Fruit fly (Drosophila melanogaster) ovary, adult (tissue): ENCODE data around the gene app.

Experiments
- CG17801 ChIP-seq: fragments of 200-800 bp; optimal IDR thresholded peaks from 2 replicates; lab custom pipeline; 2019; ENCODE audit warnings: missing biosample characterization, mild to moderate bottlenecking, missing genetic modification characterization, moderate library complexity; ENCODE audit not compliant: partially characterized antibody

app gene

dm6 chr3L:12184564-12185034 lies 82.0 kb downstream of the app start, which contains the start of gene Miox:
Gene Miox, plus strand, starts transcription at chr3L:12184984.
- TF ChIP-seq CG17801 (GFP tag; lab: Kevin White, UChicago): no peak

dm6 chr3L:12183967-12184366 lies 82.7 kb downstream of the app start:
- TF ChIP-seq CG17801 (GFP tag; lab: Kevin White, UChicago): no peak

dm6 chr3L:12178847-12179437 lies 87.7 kb downstream of the app start:
- TF ChIP-seq CG17801 (GFP tag; lab: Kevin White, UChicago): peak; percentile 16

- TF ChIP-seq CG17801 (GFP tag; lab: Kevin White, UChicago): no peak
Observed at dm6 chr3L:12177301-12177700, 89.3 kb downstream of the app start, which contains the start of gene CAH2. Gene CAH2, plus strand, starts transcription at chr3L:12177601.

dm6 chr3L:12175382-12175781 lies 91.3 kb downstream of the app start, which contains the start of gene Rh7:
Gene Rh7, minus strand, starts transcription at chr3L:12175482.
- TF ChIP-seq CG17801 (GFP tag; lab: Kevin White, UChicago): no peak

dm6 chr3L:12163693-12164092 lies 102.9 kb downstream of the app start, which contains the start of gene CG9760:
Gene CG9760, minus strand, starts transcription at chr3L:12163735.
- no peak for TF ChIP-seq CG17801 (GFP tag; lab: Kevin White, UChicago)

- TF ChIP-seq CG17801 (GFP tag; lab: Kevin White, UChicago): no peak
Observed at dm6 chr3L:12163082-12163481, 103.6 kb downstream of the app start.

dm6 chr3L:12162156-12162682 lies 104.4 kb downstream of the app start:
- TF ChIP-seq CG17801 (GFP tag; lab: Kevin White, UChicago): no peak
